Fruit fly (Drosophila melanogaster): ENCODE measurements around the gene CLIP-190.
A peak's percentile ranks its signal among the peaks of the same experiment; 100 is the strongest.

Gene CLIP-190

DNA sequence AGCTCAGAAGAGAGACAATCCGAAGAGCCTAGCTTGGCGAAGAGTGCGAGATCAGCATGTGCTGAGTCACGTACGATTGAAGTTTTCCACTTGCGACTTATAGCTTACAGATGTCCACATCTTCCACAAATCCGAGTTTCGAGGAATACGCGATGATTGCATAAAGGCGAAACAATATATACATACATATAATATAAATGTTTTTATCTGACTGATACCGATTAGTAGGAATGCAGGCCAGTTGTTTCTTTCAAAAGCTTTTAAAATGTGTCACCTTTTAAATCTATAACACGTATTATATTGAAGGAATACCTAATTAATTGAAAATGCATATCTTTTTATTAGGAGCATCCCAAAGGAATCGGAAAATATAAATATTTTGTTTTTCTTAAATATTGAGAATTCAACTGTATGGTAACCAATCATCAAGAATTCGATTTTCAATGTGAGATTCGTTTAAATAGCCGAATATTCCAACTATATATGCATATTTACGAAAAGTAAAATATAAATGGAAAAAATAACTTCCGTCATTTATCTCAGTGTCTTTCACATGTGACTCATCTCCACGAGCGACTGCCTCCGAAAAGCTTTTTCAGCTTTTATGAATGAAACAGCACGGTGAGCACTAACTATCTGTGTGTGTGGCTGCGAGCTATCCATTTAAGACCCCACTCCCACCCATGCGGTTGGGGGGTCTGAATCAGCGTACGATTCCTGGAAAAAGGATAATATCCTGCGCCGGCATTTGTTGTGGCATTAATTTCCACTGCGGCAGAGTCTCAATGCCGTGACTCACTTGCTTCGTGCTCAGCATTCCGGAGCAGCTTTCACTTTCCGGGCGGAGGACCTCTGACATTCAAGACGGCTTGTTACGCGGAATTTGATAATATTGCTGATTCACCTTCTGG lies 66.3 kb downstream of the CLIP-190 start (continued):
- TF ChIP-seq danr (GFP tag; IDR thresholded peaks at IDR 0.05), result no peak
- TF ChIP-seq bowl (GFP tag; IDR thresholded peaks at IDR 0.05), result no peak
- TF ChIP-seq CG15479 (GFP tag; optimal IDR thresholded peaks at IDR 0.05), result no peak
- TF ChIP-seq GATAe (GFP tag; conservative IDR thresholded peaks at IDR 0.05), result no peak
- TF ChIP-seq CG11696 (GFP tag; IDR thresholded peaks at IDR 0.05), result 0 out of 2 replicates have a peak, but pooled peaks have one; percentile 36
- no peak for TF ChIP-seq CG17328 (GFP tag; IDR thresholded peaks at IDR 0.05)
- TF ChIP-seq emc (GFP tag; optimal IDR thresholded peaks at IDR 0.05), result no peak
- peak; percentile 1 for TF ChIP-seq tio (GFP tag; optimal IDR thresholded peaks at IDR 0.05)
- no peak; the same call in 1 of the 2 replicates for TF ChIP-seq NFAT (GFP tag; IDR thresholded peaks at IDR 0.05)
- TF ChIP-seq CTCF (GFP tag; optimal IDR thresholded peaks at IDR 0.05), result no peak
- TF ChIP-seq gfzf (GFP tag; optimal IDR thresholded peaks at IDR 0.05), result no peak
- no peak for TF ChIP-seq phol (tag; optimal IDR thresholded peaks at IDR 0.05)
- TF ChIP-seq vvl (GFP tag; IDR thresholded peaks at IDR 0.05), result no peak
- TF ChIP-seq twi (tag; optimal IDR thresholded peaks at IDR 0.05), result no peak
- no peak for TF ChIP-seq CG4404 (GFP tag; IDR thresholded peaks at IDR 0.05)
- no peak for TF ChIP-seq pros (GFP tag; optimal IDR thresholded peaks at IDR 0.05)
- TF ChIP-seq vnd (GFP tag; IDR thresholded peaks at IDR 0.05; ENCODE audit: partially characterized antibody), result no peak
- TF ChIP-seq CG4820 (GFP tag; optimal IDR thresholded peaks at IDR 0.05), result no peak
- TF ChIP-seq CG4617 (GFP tag; optimal IDR thresholded peaks at IDR 0.05; ENCODE audit: borderline replicate concordance), result peak; percentile 8
- TF ChIP-seq p53 (GFP tag; optimal IDR thresholded peaks at IDR 0.05), result no peak
- no peak for TF ChIP-seq CG30020 (tag; optimal IDR thresholded peaks at IDR 0.05)
- no peak for TF ChIP-seq hb (GFP tag; IDR thresholded peaks at IDR 0.05; ENCODE audit: partially characterized antibody)
- no peak for TF ChIP-seq CG8089 (GFP tag; optimal IDR thresholded peaks at IDR 0.05)
- TF ChIP-seq trem (tag; optimal IDR thresholded peaks at IDR 0.05), result peak; percentile 19
- TF ChIP-seq CG2202 (tag; optimal IDR thresholded peaks at IDR 0.05), result no peak
- TF ChIP-seq toy (GFP tag; IDR thresholded peaks at IDR 0.05), result no peak
- TF ChIP-seq fd3F (GFP tag; optimal IDR thresholded peaks at IDR 0.05), result peak; percentile 61
- TF ChIP-seq CG12744 (GFP tag; optimal IDR thresholded peaks at IDR 0.05), result no peak
- peak; percentile 11 for TF ChIP-seq CG10462 (GFP tag; optimal IDR thresholded peaks at IDR 0.05)
- TF ChIP-seq oc (tag; optimal IDR thresholded peaks at IDR 0.05), result peak; percentile 37
- no peak for TF ChIP-seq fd102C (GFP tag; optimal IDR thresholded peaks at IDR 0.05)
- TF ChIP-seq NfI (GFP tag; optimal IDR thresholded peaks at IDR 0.05), result peak; percentile 60
- no peak for TF ChIP-seq chm (GFP tag; IDR thresholded peaks at IDR 0.05)
- peak; percentile 51 for TF ChIP-seq CG18011 (GFP tag; optimal IDR thresholded peaks at IDR 0.05)
- no peak for TF ChIP-seq CG6791 (GFP tag; IDR thresholded peaks at IDR 0.05; ENCODE audit: partially characterized antibody)
- peak; percentile 50 for TF ChIP-seq CG17385 (GFP tag; optimal IDR thresholded peaks at IDR 0.05)
- TF ChIP-seq BtbVII (GFP tag; optimal IDR thresholded peaks at IDR 0.05), result peak; percentile 50
- peak; percentile 68 for TF ChIP-seq CG18619 (GFP tag; optimal IDR thresholded peaks at IDR 0.05)
- TF ChIP-seq ERR (GFP tag; optimal IDR thresholded peaks at IDR 0.05), result no peak
- TF ChIP-seq jing (GFP tag; optimal IDR thresholded peaks at IDR 0.05), result no peak
- peak; percentile 5 for TF ChIP-seq slp2 (GFP tag; optimal IDR thresholded peaks at IDR 0.05)
- no peak; the same call in 1 of the 2 replicates for TF ChIP-seq Drgx (GFP tag; IDR thresholded peaks at IDR 0.05)
- no peak for TF ChIP-seq dati (GFP tag; IDR thresholded peaks at IDR 0.05)
- TF ChIP-seq CG15011 (GFP tag; optimal IDR thresholded peaks at IDR 0.05), result peak; percentile 49
- TF ChIP-seq fru (optimal IDR thresholded peaks at IDR 0.05), result no peak
- TF ChIP-seq Hmr (GFP tag; optimal IDR thresholded peaks at IDR 0.05), result peak; percentile 74
- peak; percentile 44 for TF ChIP-seq az2 (GFP tag; optimal IDR thresholded peaks at IDR 0.05)
- no peak for TF ChIP-seq hbn (GFP tag; IDR thresholded peaks at IDR 0.05; ENCODE audit: partially characterized antibody)
- TF ChIP-seq Doc3 (GFP tag; IDR thresholded peaks at IDR 0.05; ENCODE audit: partially characterized antibody), result no peak
- TF ChIP-seq CG10147 (GFP tag; optimal IDR thresholded peaks at IDR 0.05), result peak; percentile 75
